Worm (Caenorhabditis elegans): ENCODE measurements around the gene ZC376.8.

ce11 chrV:14145267-14145666 is 34.8 kb upstream of the ZC376.8 start, which contains the start of gene par-1:
- TF ChIP-seq ama-1 (optimal IDR thresholded peaks at IDR 0.05) (no peak), ets-7 (tag; optimal IDR thresholded peaks at IDR 0.05) (no peak), ceh-36 (tag; optimal IDR thresholded peaks at IDR 0.05) (no peak), aly-1 (tag; optimal IDR thresholded peaks at IDR 0.05) (no peak), scrt-1 (GFP tag; IDR thresholded peaks at IDR 0.05) (no peak), hmbx-1 (tag; optimal IDR thresholded peaks at IDR 0.05) (no peak), pes-1 (GFP tag; IDR thresholded peaks at IDR 0.05) (no peak), tbx-37 (GFP tag; conservative IDR thresholded peaks at IDR 0.05) (no peak), hnd-1 (tag; optimal IDR thresholded peaks at IDR 0.05) (no peak), hmg-4 (GFP tag; optimal IDR thresholded peaks at IDR 0.05) (no peak), flt-1 (GFP tag; IDR thresholded peaks at IDR 0.05) (no peak)
